Fruit fly (Drosophila melanogaster): ENCODE data around the gene CG8870.

DNA sequence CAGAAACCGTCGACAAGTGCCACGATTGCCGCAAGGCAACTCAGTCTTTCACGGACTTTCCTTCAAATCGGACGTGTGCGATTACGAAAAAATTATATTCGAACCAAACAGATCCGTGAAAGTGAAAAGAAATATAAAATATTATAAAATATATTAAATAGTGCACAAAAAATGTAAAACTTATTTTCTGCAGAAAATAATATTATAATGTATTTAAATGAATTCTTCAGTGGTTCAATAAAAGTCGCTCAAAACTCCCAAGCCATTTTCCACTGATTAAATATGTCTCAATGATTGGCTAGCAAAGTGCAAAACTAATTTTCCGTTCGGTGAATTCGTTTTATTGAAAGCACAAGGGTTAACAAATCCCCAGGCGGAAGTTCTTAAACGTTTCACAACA lies 41.6 kb upstream of the CG8870 start, which contains the start of gene PK2-R1:
- TF ChIP-seq CTCF (optimal IDR thresholded peaks at IDR 0.05), result no peak
- TF ChIP-seq CG8478 (optimal IDR thresholded peaks at IDR 0.05), result no peak

Measured in S2 (cell line).